Worm (Caenorhabditis elegans): ENCODE results near the gene srsx-15.

srsx-15 gene

DNA sequence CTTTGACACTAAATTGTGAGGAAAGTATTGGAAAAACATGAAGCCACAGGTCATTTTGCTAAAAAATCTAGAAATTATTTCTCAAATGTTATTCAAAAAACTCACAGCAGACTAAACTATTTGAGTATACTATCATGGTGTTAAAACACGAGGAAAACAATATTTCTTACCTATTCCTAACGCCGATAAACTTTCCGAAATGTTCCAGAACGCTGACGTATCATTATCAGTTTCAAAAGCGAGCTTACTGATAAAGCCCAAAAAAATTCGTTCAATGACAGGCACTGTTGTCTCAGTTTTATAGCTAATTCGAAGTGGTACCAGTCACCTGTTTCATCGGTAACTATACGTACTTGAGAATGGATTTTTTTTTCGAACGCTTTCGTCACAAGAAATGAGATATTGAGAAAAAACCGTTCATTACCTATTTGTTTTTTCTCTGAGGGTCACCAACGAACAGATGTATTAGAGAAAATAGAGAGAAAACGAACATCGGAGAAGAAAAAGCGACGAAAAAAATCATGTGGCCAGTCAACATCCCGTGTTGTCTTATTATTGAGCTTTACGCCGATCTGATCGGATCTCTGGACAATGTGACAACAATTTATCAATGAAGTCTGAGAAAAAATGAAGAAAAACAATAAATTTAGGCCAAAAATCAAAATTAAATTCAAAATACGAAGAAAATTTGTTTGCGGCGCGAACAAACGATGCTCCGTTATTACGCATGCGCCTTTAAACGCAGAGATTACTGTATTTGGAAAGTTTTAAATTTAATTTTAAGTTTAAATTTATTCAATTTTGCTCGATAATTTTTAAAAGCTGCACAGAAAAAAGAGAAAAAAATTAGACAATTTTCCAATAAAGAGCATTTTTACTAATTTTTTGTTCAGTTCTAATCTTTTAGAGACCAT, 42.8 kb upstream of the srsx-15 start (continued):
- TF ChIP-seq snpc-1.1 (tag; optimal IDR thresholded peaks at IDR 0.05; ENCODE audit: insufficient read depth) = peak; percentile 12
- TF ChIP-seq lin-40 (tag; optimal IDR thresholded peaks at IDR 0.05) = no peak
- no peak for TF ChIP-seq nhr-120 (GFP tag; IDR thresholded peaks at IDR 0.05)
- no peak for TF ChIP-seq F49E8.2 (tag; optimal IDR thresholded peaks at IDR 0.05; ENCODE audit: insufficient read depth)
- TF ChIP-seq ets-4 (GFP tag; optimal IDR thresholded peaks at IDR 0.05) = no peak
- no peak for TF ChIP-seq sptf-2 (GFP tag; optimal IDR thresholded peaks at IDR 0.05)
- peak; percentile 57 for TF ChIP-seq tbp1 (GFP tag; optimal IDR thresholded peaks at IDR 0.05)
- TF ChIP-seq madf-10 (tag; optimal IDR thresholded peaks at IDR 0.05) = no peak
- TF ChIP-seq hmg-20 (GFP tag; IDR thresholded peaks at IDR 0.05) = no peak
- TF ChIP-seq somi-1 (GFP tag; optimal IDR thresholded peaks at IDR 0.05) = peak; percentile 48
- no peak for TF ChIP-seq let-607 (tag; optimal IDR thresholded peaks at IDR 0.05)
- TF ChIP-seq egl-18 (GFP tag; IDR thresholded peaks at IDR 0.05) = no peak
- no peak for TF ChIP-seq dpff-1 (tag; optimal IDR thresholded peaks at IDR 0.05)
- no peak for TF ChIP-seq F57A8.1 (GFP tag; optimal IDR thresholded peaks at IDR 0.05)
- TF ChIP-seq hmg-1.2 (GFP tag; IDR thresholded peaks at IDR 0.05) = peak; percentile 32; the same call in 1 of the 2 replicates
- no peak for TF ChIP-seq zim-3 (tag; optimal IDR thresholded peaks at IDR 0.05)
- TF ChIP-seq Y79H2A.3 (GFP tag; conservative IDR thresholded peaks at IDR 0.05) = no peak
- TF ChIP-seq lsy-27 (tag; optimal IDR thresholded peaks at IDR 0.05; ENCODE audit: borderline replicate concordance, insufficient read depth) = no peak
- TF ChIP-seq Y53G8AR.9 (GFP tag; conservative IDR thresholded peaks at IDR 0.05) = no peak
- no peak for TF ChIP-seq F10E7.11 (tag; optimal IDR thresholded peaks at IDR 0.05)
- TF ChIP-seq K12H6.12 (tag; optimal IDR thresholded peaks at IDR 0.05) = no peak
- TF ChIP-seq lin-35 (GFP tag; optimal IDR thresholded peaks at IDR 0.05) = peak in 1 of 3 experiments; percentile 9
- TF ChIP-seq F23B12.7 (tag; optimal IDR thresholded peaks at IDR 0.05; ENCODE audit: insufficient read depth) = no peak
- peak; percentile 70 for TF ChIP-seq snpc-4 (GFP tag; optimal IDR thresholded peaks at IDR 0.05)
- TF ChIP-seq snpc-4 (tag; optimal IDR thresholded peaks at IDR 0.05) = peak in 3 of 4 experiments; percentile 87 to 92 (median 90)
- no peak for TF ChIP-seq B0336.3 (GFP tag; IDR thresholded peaks at IDR 0.05)
- TF ChIP-seq ztf-6 (GFP tag; IDR thresholded peaks at IDR 0.05) = no peak
- no peak for TF ChIP-seq rec-8 (tag; optimal IDR thresholded peaks at IDR 0.05)
- TF ChIP-seq nfyb-1 (GFP tag; IDR thresholded peaks at IDR 0.05) = 0 out of 2 replicates have a peak, but pooled peaks have one; percentile 22
- peak; percentile 30; the same call in 1 of the 2 replicates for TF ChIP-seq dox-1 (GFP tag; IDR thresholded peaks at IDR 0.05)
- peak; percentile 78 for TF ChIP-seq D2030.7 (GFP tag; IDR thresholded peaks at IDR 0.05)
- TF ChIP-seq snpc-1.3 (tag; optimal IDR thresholded peaks at IDR 0.05; ENCODE audit: insufficient read depth) = peak; percentile 47
- no peak for TF ChIP-seq F39B2.1 (GFP tag; IDR thresholded peaks at IDR 0.05)
- TF ChIP-seq ama-1 (optimal IDR thresholded peaks at IDR 0.05) = no peak
- TF ChIP-seq ama-1 (GFP tag; optimal IDR thresholded peaks at IDR 0.05) = no peak
- no peak for TF ChIP-seq ceh-100 (GFP tag; IDR thresholded peaks at IDR 0.05)
- no peak for TF ChIP-seq ceh-40 (GFP tag; IDR thresholded peaks at IDR 0.05)
- no peak for TF ChIP-seq F22D6.2 (tag; optimal IDR thresholded peaks at IDR 0.05)
- TF ChIP-seq ceh-91 (GFP tag; IDR thresholded peaks at IDR 0.05) = peak; percentile 42; the same call in 1 of the 2 replicates
- TF ChIP-seq attf-6 (GFP tag; IDR thresholded peaks at IDR 0.05) = no peak
- no peak for TF ChIP-seq F37B4.10 (GFP tag; IDR thresholded peaks at IDR 0.05)
- TF ChIP-seq pha-4 (tag; optimal IDR thresholded peaks at IDR 0.05) = no peak
- no peak for TF ChIP-seq ztf-22 (GFP tag; optimal IDR thresholded peaks at IDR 0.05)
- TF ChIP-seq mes-4 (tag; optimal IDR thresholded peaks at IDR 0.05) = no peak
- peak; percentile 73 for TF ChIP-seq lin-54 (GFP tag; optimal IDR thresholded peaks at IDR 0.05)
- no peak for TF ChIP-seq T26A5.8 (tag; optimal IDR thresholded peaks at IDR 0.05)

All from whole organism, young adult.